Worm (Caenorhabditis elegans) whole organism, L4 larva: ENCODE measurements around the gene lgc-28.

Experiments used
- D1046.2 ChIP-seq: fragments of 200-800 bp; sonication (Bioruptor generic); IDR thresholded peaks from 2 replicates; pipeline ENCODE4 v1.3.6; 2022; ENCODE audit warnings: missing genetic modification characterization, missing compliant biosample characterization
- F49E8.2 ChIP-seq: sonication (generic microtip); optimal IDR thresholded peaks from 2 replicates; lab custom pipeline; 2016; ENCODE audit warnings: missing compliant biosample characterization, mild to moderate bottlenecking, missing genetic modification characterization, borderline replicate concordance
- T26A8.4 ChIP-seq: fragments of 200-800 bp; sonication (Bioruptor generic); IDR thresholded peaks from 2 replicates; pipeline ENCODE4 v1.3.6; 2022; ENCODE audit warnings: missing genetic modification characterization, missing compliant biosample characterization
- Y105C5A.15 ChIP-seq: fragments of 200-800 bp; sonication (Bioruptor generic); IDR thresholded peaks from 2 replicates; pipeline ENCODE4 v1.3.6; 2022; ENCODE audit warnings: missing genetic modification characterization, missing compliant biosample characterization
- Y48G9A.11 ChIP-seq: fragments of 200-800 bp; sonication (Bioruptor generic); IDR thresholded peaks from 2 replicates; pipeline ENCODE4 v1.3.6; 2022; ENCODE audit warnings: missing genetic modification reagents, missing genetic modification characterization, missing compliant biosample characterization
- ZK337.2 ChIP-seq: fragments of 200-800 bp; sonication (Bioruptor generic); IDR thresholded peaks from 2 replicates; pipeline ENCODE4 v1.3.6; 2022; ENCODE audit warnings: missing genetic modification reagents, missing genetic modification characterization, missing compliant biosample characterization
- ama-1 ChIP-seq: fragments of 150-350 bp; optimal IDR thresholded peaks from 2 replicates; lab custom pipeline; 2014; ENCODE audit warnings: inconsistent platforms, mixed read lengths
- attf-4 ChIP-seq: sonication (generic microtip); optimal IDR thresholded peaks from 3 replicates; lab custom pipeline; 2017; ENCODE audit warnings: missing biosample characterization, missing genetic modification characterization
- ceh-20 ChIP-seq: fragments of 200-800 bp; sonication (Bioruptor generic); IDR thresholded peaks from 2 replicates; pipeline ENCODE4 v1.3.6; 2022; ENCODE audit warnings: missing genetic modification reagents, missing genetic modification characterization, missing compliant biosample characterization
- ceh-28 ChIP-seq: fragments of 150-350 bp; optimal IDR thresholded peaks from 2 replicates; lab custom pipeline; 2014; ENCODE audit warnings: missing biosample characterization, missing genetic modification reagents, missing genetic modification characterization
- ceh-32 ChIP-seq: sonication (generic microtip); optimal IDR thresholded peaks from 2 replicates; lab custom pipeline; 2016; ENCODE audit warnings: mild to moderate bottlenecking, missing genetic modification characterization, missing compliant biosample characterization; ENCODE audit not compliant: poor library complexity
- ceh-44 ChIP-seq: fragments of 200-800 bp; sonication (Bioruptor generic); IDR thresholded peaks from 2 replicates; pipeline ENCODE4 v1.3.6; 2022; ENCODE audit warnings: missing genetic modification reagents, missing genetic modification characterization, missing compliant biosample characterization
- ces-1 ChIP-seq: fragments of 150-350 bp; sonication (generic microtip); optimal IDR thresholded peaks from 4 replicates; lab custom pipeline; 2014; ENCODE audit warnings: missing biosample characterization, missing genetic modification reagents, missing genetic modification characterization
- daf-16 ChIP-seq, 3 experiments: sonication (generic microtip); optimal IDR thresholded peaks; 2 replicates each; lab custom pipeline; 2016 to 2017; ENCODE audit warnings: missing genetic modification characterization in 3 of 3, missing genetic modification reagents in 3 of 3, mild to moderate bottlenecking in 2 of 3, missing compliant biosample characterization in 2 of 3, missing biosample characterization in 1 of 3, moderate library complexity in 1 of 3
- daf-19 ChIP-seq: fragments of 200-800 bp; sonication (Bioruptor generic); conservative IDR thresholded peaks from 2 replicates; pipeline ENCODE4 v1.3.6; 2022; ENCODE audit warnings: missing genetic modification characterization, missing compliant biosample characterization
- dmd-9 ChIP-seq: fragments of 200-800 bp; sonication (Bioruptor generic); IDR thresholded peaks from 2 replicates; pipeline ENCODE4 v1.3.6; 2022; ENCODE audit warnings: missing genetic modification reagents, missing genetic modification characterization, missing compliant biosample characterization
- dve-1 ChIP-seq: sonication (generic microtip); optimal IDR thresholded peaks from 2 replicates; lab custom pipeline; 2017; ENCODE audit warnings: antibody characterized with exemption, mild to moderate bottlenecking, missing genetic modification characterization, missing compliant biosample characterization; ENCODE audit not compliant: insufficient read depth
- egl-43 ChIP-seq: fragments of 200-800 bp; sonication (Bioruptor generic); IDR thresholded peaks from 2 replicates; pipeline ENCODE4 v1.3.6; 2022; ENCODE audit warnings: missing genetic modification reagents, missing genetic modification characterization, missing compliant biosample characterization
- fos-1 ChIP-seq: fragments of 150-350 bp; optimal IDR thresholded peaks from 2 replicates; lab custom pipeline; 2014; ENCODE audit warnings: missing biosample characterization, missing genetic modification characterization
- gei-8 ChIP-seq: fragments of 200-800 bp; sonication (Bioruptor generic); optimal IDR thresholded peaks from 2 replicates; lab custom pipeline; 2018; ENCODE audit warnings: mild to moderate bottlenecking, missing genetic modification characterization, missing compliant biosample characterization
- hif-1 ChIP-seq, 2 experiments: sonication (generic microtip); optimal IDR thresholded peaks; 2 replicates each; lab custom pipeline; 2016 to 2017; ENCODE audit warnings: missing compliant biosample characterization in 2 of 2, missing genetic modification characterization in 2 of 2, missing genetic modification reagents in 2 of 2, missing genotype in 2 of 2, mild to moderate bottlenecking in 1 of 2
- hlh-11 ChIP-seq: fragments of 200-800 bp; sonication (Bioruptor generic); optimal IDR thresholded peaks from 2 replicates; lab custom pipeline; 2018; ENCODE audit warnings: mild to moderate bottlenecking, missing genetic modification characterization, missing compliant biosample characterization
- jun-1 ChIP-seq: fragments of 150-350 bp; optimal IDR thresholded peaks from 2 replicates; lab custom pipeline; 2014; ENCODE audit warnings: missing biosample characterization, missing genetic modification reagents, missing genetic modification characterization
- lim-7 ChIP-seq: fragments of 200-800 bp; sonication (Bioruptor generic); IDR thresholded peaks from 2 replicates; pipeline ENCODE4 v1.3.6; 2022; ENCODE audit warnings: missing genetic modification characterization, missing compliant biosample characterization
- lin-1 ChIP-seq: fragments of 200-800 bp; sonication (Bioruptor generic); IDR thresholded peaks from 2 replicates; pipeline ENCODE4 v1.3.6; 2022; ENCODE audit warnings: missing genetic modification reagents, missing genetic modification characterization, missing compliant biosample characterization
- lin-13 ChIP-seq: fragments of 150-350 bp; optimal IDR thresholded peaks from 2 replicates; lab custom pipeline; 2014; ENCODE audit warnings: missing biosample characterization, missing genetic modification reagents, missing genetic modification characterization
- lin-15B ChIP-seq: fragments of 150-350 bp; sonication (generic microtip); optimal IDR thresholded peaks from 3 replicates; lab custom pipeline; 2014; ENCODE audit warnings: missing biosample characterization, missing genetic modification characterization
- lin-29 ChIP-seq: fragments of 200-800 bp; sonication (Bioruptor generic); IDR thresholded peaks from 2 replicates; pipeline ENCODE4 v1.3.6; 2022; ENCODE audit warnings: missing genetic modification reagents, missing genetic modification characterization, missing compliant biosample characterization
- lin-39 ChIP-seq: fragments of 150-350 bp; optimal IDR thresholded peaks from 2 replicates; lab custom pipeline; 2014; ENCODE audit warnings: missing biosample characterization, missing genetic modification reagents, missing genetic modification characterization
- lsy-2 ChIP-seq, 2 experiments: fragments of 150-350 bp in 1 of 2; sonication (generic microtip) in 1 of 2; optimal IDR thresholded peaks; 2 replicates each; lab custom pipeline; 2014 to 2017; ENCODE audit warnings: missing biosample characterization in 2 of 2, missing genetic modification characterization in 2 of 2
- madf-5 ChIP-seq, 2 experiments: fragments of 200-800 bp; sonication (Bioruptor generic); IDR thresholded peaks; 2 replicates each; pipeline ENCODE4 v1.3.6; 2022; ENCODE audit warnings: missing compliant biosample characterization in 2 of 2, missing genetic modification characterization in 2 of 2
- mdl-1 ChIP-seq, 2 experiments: fragments of 150-350 bp in 1 of 2; sonication (generic microtip) in 1 of 2; optimal IDR thresholded peaks; 2 replicates each; lab custom pipeline; 2014 to 2017; ENCODE audit warnings: missing biosample characterization in 2 of 2, missing genetic modification characterization in 2 of 2
- mdt-29 ChIP-seq: fragments of 200-800 bp; sonication (Bioruptor generic); IDR thresholded peaks from 2 replicates; pipeline ENCODE4 v1.3.6; 2022; ENCODE audit warnings: missing genetic modification reagents, missing genetic modification characterization, missing compliant biosample characterization
- mxl-3 ChIP-seq: fragments of 200-800 bp; sonication (Bioruptor generic); optimal IDR thresholded peaks from 2 replicates; lab custom pipeline; 2018; ENCODE audit warnings: mild to moderate bottlenecking, missing genetic modification characterization, missing compliant biosample characterization
- nhr-10 ChIP-seq: fragments of 150-350 bp; optimal IDR thresholded peaks from 2 replicates; lab custom pipeline; 2014; ENCODE audit warnings: missing biosample characterization, missing genetic modification characterization
- nhr-11 ChIP-seq: fragments of 150-350 bp; optimal IDR thresholded peaks from 2 replicates; lab custom pipeline; 2014; ENCODE audit warnings: missing biosample characterization, missing genetic modification characterization
- nhr-237 ChIP-seq: sonication (generic microtip); optimal IDR thresholded peaks from 2 replicates; lab custom pipeline; 2017; ENCODE audit warnings: missing biosample characterization, missing genetic modification characterization
- nhr-25 ChIP-seq: sonication (generic microtip); optimal IDR thresholded peaks from 2 replicates; lab custom pipeline; 2017; ENCODE audit warnings: missing genetic modification characterization, mild to moderate bottlenecking, missing compliant biosample characterization, antibody characterized with exemption, moderate library complexity, borderline replicate concordance; ENCODE audit not compliant: insufficient read depth
- nhr-48 ChIP-seq: sonication (generic microtip); optimal IDR thresholded peaks from 2 replicates; lab custom pipeline; 2016; ENCODE audit warnings: mild to moderate bottlenecking, missing genetic modification characterization, missing compliant biosample characterization
- php-3 ChIP-seq: fragments of 200-800 bp; sonication (Bioruptor generic); IDR thresholded peaks from 2 replicates; pipeline ENCODE4 v1.3.6; 2022; ENCODE audit warnings: missing genetic modification reagents, missing genetic modification characterization, missing compliant biosample characterization
- pqm-1 ChIP-seq: sonication (generic microtip); optimal IDR thresholded peaks from 2 replicates; lab custom pipeline; 2017; ENCODE audit warnings: missing biosample characterization, missing genetic modification characterization
- sdz-12 ChIP-seq: fragments of 200-800 bp; sonication (Bioruptor generic); optimal IDR thresholded peaks from 2 replicates; lab custom pipeline; 2018; ENCODE audit warnings: mild to moderate bottlenecking, missing genetic modification characterization, missing compliant biosample characterization
- set-16 ChIP-seq: fragments of 200-800 bp; sonication (Bioruptor generic); IDR thresholded peaks from 2 replicates; pipeline ENCODE4 v1.3.6; 2022; ENCODE audit warnings: missing genetic modification reagents, missing genetic modification characterization, missing compliant biosample characterization
- spr-1 ChIP-seq: sonication (generic microtip); optimal IDR thresholded peaks from 2 replicates; lab custom pipeline; 2016; ENCODE audit warnings: mild to moderate bottlenecking, missing genetic modification characterization, missing compliant biosample characterization
- spr-3 ChIP-seq: fragments of 200-800 bp; sonication (Bioruptor generic); optimal IDR thresholded peaks from 2 replicates; lab custom pipeline; 2018; ENCODE audit warnings: mild to moderate bottlenecking, missing genetic modification characterization, missing compliant biosample characterization
- tag-97 ChIP-seq: fragments of 200-800 bp; sonication (Bioruptor generic); IDR thresholded peaks from 2 replicates; pipeline ENCODE4 v1.3.6; 2022; ENCODE audit warnings: missing genetic modification characterization, missing compliant biosample characterization
- vab-7 ChIP-seq: fragments of 200-800 bp; sonication (Bioruptor generic); IDR thresholded peaks from 2 replicates; pipeline ENCODE4 v1.3.6; 2022; ENCODE audit warnings: missing genetic modification reagents, missing genetic modification characterization, missing compliant biosample characterization
- zfp-2 ChIP-seq: sonication (generic microtip); optimal IDR thresholded peaks from 2 replicates; lab custom pipeline; 2016; ENCODE audit warnings: mild to moderate bottlenecking, missing genetic modification characterization, missing compliant biosample characterization
- zip-11 ChIP-seq: fragments of 200-800 bp; sonication (Bioruptor generic); IDR thresholded peaks from 2 replicates; pipeline ENCODE4 v1.3.6; 2022; ENCODE audit warnings: missing genetic modification characterization, missing compliant biosample characterization
- zip-2 ChIP-seq: fragments of 150-350 bp; optimal IDR thresholded peaks from 2 replicates; lab custom pipeline; 2014; ENCODE audit warnings: missing biosample characterization, missing genetic modification characterization

Gene lgc-28

ce11 chrII:2586861-2587554 is 37.9 kb upstream of the lgc-28 start, which contains the start of the genes F33H12.7 and sri-39 (continued):
- TF ChIP-seq nhr-25 (tag; lab: Kevin White, UChicago), result no peak
- TF ChIP-seq lin-39 (tag; lab: Kevin White, UChicago), result no peak
- no peak for TF ChIP-seq zfp-2
- TF ChIP-seq nhr-237 (tag; lab: Kevin White, UChicago), result no peak
- no peak for TF ChIP-seq ceh-44 (GFP tag; lab: Robert Waterston, UW)
- TF ChIP-seq madf-5 (GFP tag; IDR thresholded peaks at IDR 0.05; lab: Robert Waterston, UW), result no peak
- no peak for TF ChIP-seq T26A8.4 (GFP tag; lab: Robert Waterston, UW)
- TF ChIP-seq egl-43 (GFP tag; lab: Robert Waterston, UW), result no peak
- TF ChIP-seq zip-2, result no peak
- TF ChIP-seq sdz-12, result no peak
- no peak for TF ChIP-seq gei-8 (GFP tag; lab: Kevin White, UChicago)
- no peak for TF ChIP-seq spr-1
- TF ChIP-seq nhr-10 (tag; lab: Kevin White, UChicago), result no peak
- TF ChIP-seq nhr-11 (tag; lab: Kevin White, UChicago), result no peak
- TF ChIP-seq ceh-28, result no peak
- TF ChIP-seq jun-1 (tag; lab: Kevin White, UChicago), result no peak
- peak; percentile 87 for TF ChIP-seq pqm-1 (tag; lab: Kevin White, UChicago)
- no peak for TF ChIP-seq ama-1 (lab: Kevin White, UChicago)
- TF ChIP-seq dve-1 (tag; lab: Kevin White, UChicago), result no peak
- TF ChIP-seq daf-19 (GFP tag; lab: Robert Waterston, UW), result no peak
- TF ChIP-seq lin-13 (GFP tag; lab: Kevin White, UChicago), result no peak
- 0 out of 2 replicates have a peak, but pooled peaks have one; percentile 9 for TF ChIP-seq lin-1 (GFP tag; lab: Robert Waterston, UW)
- no peak for TF ChIP-seq set-16 (GFP tag; lab: Robert Waterston, UW)
- TF ChIP-seq spr-3 (GFP tag; lab: Kevin White, UChicago), result no peak
- peak in 1 of 2 experiments; percentile 75 for TF ChIP-seq lsy-2 (tag; optimal IDR thresholded peaks at IDR 0.05; lab: Kevin White, UChicago)
- TF ChIP-seq nhr-48 (tag; lab: Kevin White, UChicago), result no peak
- TF ChIP-seq attf-4 (tag; lab: Kevin White, UChicago), result no peak
- TF ChIP-seq dmd-9 (GFP tag; lab: Robert Waterston, UW), result no peak
- TF ChIP-seq tag-97, result no peak
- no peak for TF ChIP-seq lin-29 (GFP tag; lab: Robert Waterston, UW)
- TF ChIP-seq lim-7, result no peak
- TF ChIP-seq D1046.2 (GFP tag; lab: Robert Waterston, UW), result no peak
- TF ChIP-seq php-3, result no peak
- no peak for TF ChIP-seq F49E8.2 (tag; lab: Kevin White, UChicago)
- TF ChIP-seq mdl-1 (tag; optimal IDR thresholded peaks at IDR 0.05; lab: Kevin White, UChicago), result no peak
- no peak for TF ChIP-seq ceh-32 (tag; lab: Kevin White, UChicago)
- TF ChIP-seq ZK337.2 (GFP tag; lab: Robert Waterston, UW), result no peak
- TF ChIP-seq hif-1 (tag; optimal IDR thresholded peaks at IDR 0.05; lab: Kevin White, UChicago), result no peak
- TF ChIP-seq vab-7 (GFP tag; lab: Robert Waterston, UW), result no peak
- no peak for TF ChIP-seq daf-16 (GFP tag; optimal IDR thresholded peaks at IDR 0.05; lab: Kevin White, UChicago)
- peak; percentile 13 for TF ChIP-seq daf-16 (tag; optimal IDR thresholded peaks at IDR 0.05; lab: Kevin White, UChicago)
- no peak for TF ChIP-seq ceh-20 (GFP tag; lab: Robert Waterston, UW)
- TF ChIP-seq hlh-11 (tag; lab: Kevin White, UChicago), result peak; percentile 57
- TF ChIP-seq fos-1 (tag; lab: Kevin White, UChicago), result no peak
- no peak for TF ChIP-seq lin-15B
- peak; percentile 42 for TF ChIP-seq mxl-3 (GFP tag; lab: Kevin White, UChicago)
- TF ChIP-seq zip-11 (GFP tag; lab: Robert Waterston, UW), result no peak
- no peak for TF ChIP-seq mdt-29 (GFP tag; lab: Robert Waterston, UW)
- no peak for TF ChIP-seq ces-1 (GFP tag; lab: Kevin White, UChicago)
- no peak for TF ChIP-seq Y48G9A.11
- no peak for TF ChIP-seq Y105C5A.15 (GFP tag; lab: Robert Waterston, UW)
